Fruit fly (Drosophila melanogaster): ENCODE measurements around the gene skd.

dm6 chr3L:21010846-21011607 is 16.2 kb downstream of the skd start:
- no peak for TF ChIP-seq Hr83 (GFP tag; optimal IDR thresholded peaks at IDR 0.05; ENCODE audit: poor library complexity, severe bottlenecking)
- TF ChIP-seq OdsH (GFP tag; optimal IDR thresholded peaks at IDR 0.05), result no peak
- no peak for TF ChIP-seq Abd-B (GFP tag; optimal IDR thresholded peaks at IDR 0.05)
